Fruit fly (Drosophila melanogaster): ENCODE measurements around the gene ergic53.

The ergic53 gene

DNA sequence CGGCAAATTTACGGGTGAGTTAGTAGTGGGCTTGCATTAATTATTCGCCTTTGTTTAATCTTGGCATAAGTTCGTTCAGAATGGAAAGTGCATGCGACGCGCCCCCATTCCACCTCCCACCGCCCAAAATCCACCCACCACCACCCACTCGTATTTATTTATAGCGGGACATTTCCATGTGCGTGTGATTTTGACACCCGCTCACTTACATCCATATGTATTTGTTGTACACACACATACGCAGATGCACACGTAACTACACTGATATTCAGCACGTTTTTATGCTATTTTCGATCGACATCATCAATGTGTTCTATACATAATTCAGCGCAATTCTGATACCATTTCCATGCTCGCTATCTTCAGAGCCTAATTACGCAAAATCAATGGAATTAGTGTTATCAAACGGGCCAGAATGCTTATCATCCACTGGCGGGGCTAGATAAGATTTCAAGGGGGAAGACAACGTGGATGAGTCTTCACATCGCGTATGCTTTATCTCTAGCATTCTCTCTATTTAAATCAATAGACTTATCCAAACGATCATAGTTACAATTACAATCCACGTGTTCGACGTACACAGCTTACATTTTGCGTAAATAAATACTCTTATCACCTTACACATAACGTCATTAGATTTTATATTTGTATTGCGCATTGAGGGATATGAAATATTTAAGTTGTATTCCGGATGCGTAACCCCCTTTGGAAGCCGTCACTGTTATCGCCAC is 8.9 kb upstream of the ergic53 start (continued):
- TF ChIP-seq Vsx1 (GFP tag; optimal IDR thresholded peaks at IDR 0.05) (peak; percentile 19), CG18619 (GFP tag; optimal IDR thresholded peaks at IDR 0.05) (peak; percentile 56), z (GFP tag; IDR thresholded peaks at IDR 0.05) (no peak; the same call in 2 of the 3 replicates), CG8359 (GFP tag; optimal IDR thresholded peaks at IDR 0.05; ENCODE audit: borderline replicate concordance) (peak; percentile 17), CG31224 (GFP tag; IDR thresholded peaks at IDR 0.05) (no peak), maf-S (GFP tag; optimal IDR thresholded peaks at IDR 0.05) (peak; percentile 1), CG32767 (GFP tag; IDR thresholded peaks at IDR 0.05) (no peak), Usf (GFP tag; optimal IDR thresholded peaks at IDR 0.05) (peak; percentile 40), CG6765 (GFP tag; optimal IDR thresholded peaks at IDR 0.05) (peak; percentile 87), CG2120 (GFP tag; optimal IDR thresholded peaks at IDR 0.05) (peak; percentile 80), CG9932 (GFP tag; IDR thresholded peaks at IDR 0.05) (peak; percentile 19; the same call in 1 of the 2 replicates), CG2712 (tag; optimal IDR thresholded peaks at IDR 0.05) (peak; percentile 22), CG3281 (GFP tag; optimal IDR thresholded peaks at IDR 0.05) (peak; percentile 72), Hr39 (optimal IDR thresholded peaks at IDR 0.05) (no peak), Nf-YC (tag; optimal IDR thresholded peaks at IDR 0.05) (peak; percentile 31), her (GFP tag; optimal IDR thresholded peaks at IDR 0.05) (peak; percentile 26), CG7839 (tag; optimal IDR thresholded peaks at IDR 0.05) (peak; percentile 42), CG8290 (GFP tag; optimal IDR thresholded peaks at IDR 0.05) (no peak), CG8290 (tag; optimal IDR thresholded peaks at IDR 0.05) (peak in 1 of 2 experiments; percentile 30), Xbp1 (GFP tag; optimal IDR thresholded peaks at IDR 0.05) (peak; percentile 24), D19A (tag; optimal IDR thresholded peaks at IDR 0.05) (no peak), CrebB (tag; optimal IDR thresholded peaks at IDR 0.05) (peak; percentile 27), odd (GFP tag; optimal IDR thresholded peaks at IDR 0.05) (peak; percentile 25), cwo (GFP tag; optimal IDR thresholded peaks at IDR 0.05) (peak; percentile 64), CG1603 (tag; optimal IDR thresholded peaks at IDR 0.05) (peak; percentile 8), CG10274 (GFP tag; optimal IDR thresholded peaks at IDR 0.05) (no peak), lilli (GFP tag; optimal IDR thresholded peaks at IDR 0.05) (peak; percentile 69), inv (GFP tag; IDR thresholded peaks at IDR 0.05; ENCODE audit: partially characterized antibody) (no peak), zfh2 (GFP tag; optimal IDR thresholded peaks at IDR 0.05) (peak; percentile 58), CG18011 (GFP tag; optimal IDR thresholded peaks at IDR 0.05) (no peak), CG12219 (GFP tag; optimal IDR thresholded peaks at IDR 0.05) (no peak), hbn (GFP tag; IDR thresholded peaks at IDR 0.05; ENCODE audit: partially characterized antibody) (no peak), CG15601 (tag; optimal IDR thresholded peaks at IDR 0.05) (peak; percentile 3), gro (GFP tag; optimal IDR thresholded peaks at IDR 0.05) (peak; percentile 75), C15 (GFP tag; IDR thresholded peaks at IDR 0.05) (no peak), Hmx (GFP tag; optimal IDR thresholded peaks at IDR 0.05) (peak; percentile 37), CG17385 (GFP tag; optimal IDR thresholded peaks at IDR 0.05) (peak; percentile 15), Med (GFP tag) (peak; percentile 87), Hsf (GFP tag; optimal IDR thresholded peaks at IDR 0.05) (peak; percentile 33), tap (tag; optimal IDR thresholded peaks at IDR 0.05) (no peak), CG18599 (GFP tag; optimal IDR thresholded peaks at IDR 0.05) (peak; percentile 73), CG18262 (tag; optimal IDR thresholded peaks at IDR 0.05) (peak; percentile 39), row (GFP tag; IDR thresholded peaks at IDR 0.05) (peak; percentile 44; the same call in 2 of the 3 replicates), bowl (GFP tag; IDR thresholded peaks at IDR 0.05) (no peak), toy (GFP tag; IDR thresholded peaks at IDR 0.05) (0 out of 2 replicates have a peak, but pooled peaks have one; percentile 22), prd (optimal IDR thresholded peaks at IDR 0.05) (no peak), prd (GFP tag; IDR thresholded peaks at IDR 0.05) (peak; percentile 13; the same call in 1 of the 3 replicates), hkb (optimal IDR thresholded peaks at IDR 0.05) (no peak), hkb (GFP tag; IDR thresholded peaks at IDR 0.05) (peak; percentile 37), ind (GFP tag; optimal IDR thresholded peaks at IDR 0.05) (peak; percentile 46)

All from whole organism, embryonic.